Worm (Caenorhabditis elegans): ENCODE measurements around the gene F37A4.3.

ce11 chrIII:6736566-6736965, 18.2 kb downstream of the F37A4.3 start, which contains the start of gene Y102E9.6:
- TF ChIP-seq lsy-12 (tag; optimal IDR thresholded peaks at IDR 0.05), result no peak
- TF ChIP-seq ama-1 (optimal IDR thresholded peaks at IDR 0.05), result no peak
- TF ChIP-seq ztf-4 (tag; optimal IDR thresholded peaks at IDR 0.05), result no peak
- no peak for TF ChIP-seq nhr-11 (tag; optimal IDR thresholded peaks at IDR 0.05)
- no peak for TF ChIP-seq nhr-28 (tag; optimal IDR thresholded peaks at IDR 0.05)
- TF ChIP-seq ZK546.5 (tag; optimal IDR thresholded peaks at IDR 0.05), result no peak
- no peak for TF ChIP-seq ceh-9 (tag; optimal IDR thresholded peaks at IDR 0.05)
- TF ChIP-seq unc-39 (tag; optimal IDR thresholded peaks at IDR 0.05), result no peak
- TF ChIP-seq egl-5 (tag; optimal IDR thresholded peaks at IDR 0.05), result no peak
- TF ChIP-seq nhr-76 (tag; optimal IDR thresholded peaks at IDR 0.05), result no peak
- no peak for TF ChIP-seq egl-27 (tag; optimal IDR thresholded peaks at IDR 0.05)
- TF ChIP-seq ceh-16 (tag; optimal IDR thresholded peaks at IDR 0.05), result no peak

Data from whole organism, L3 larva.